Fruit fly (Drosophila melanogaster) whole organism, pupa: ENCODE results near the gene CG6403.

Experiments
- CG13204 ChIP-seq: fragments of 200-800 bp; sonication (Bioruptor generic); optimal IDR thresholded peaks from 2 replicates; lab custom pipeline; 2018; ENCODE audit warnings: missing biosample characterization, mild to moderate bottlenecking, missing genetic modification characterization, moderate library complexity
- CG15710 ChIP-seq: fragments of 200-800 bp; sonication (Bioruptor generic); optimal IDR thresholded peaks from 2 replicates; lab custom pipeline; 2018; ENCODE audit warnings: missing biosample characterization, mild to moderate bottlenecking, missing genetic modification characterization, moderate library complexity
- CG17806 ChIP-seq: fragments of 200-800 bp; sonication (Bioruptor generic); optimal IDR thresholded peaks from 2 replicates; lab custom pipeline; 2018; ENCODE audit warnings: missing biosample characterization, mild to moderate bottlenecking, missing genetic modification characterization, moderate library complexity
- CG34367 ChIP-seq: fragments of 200-800 bp; sonication (Bioruptor generic); optimal IDR thresholded peaks from 2 replicates; lab custom pipeline; 2018; ENCODE audit warnings: missing biosample characterization, mild to moderate bottlenecking, missing genetic modification characterization
- CG8159 ChIP-seq: fragments of 200-800 bp; sonication (Bioruptor generic); optimal IDR thresholded peaks from 3 replicates; lab custom pipeline; 2018; ENCODE audit warnings: missing biosample characterization, mild to moderate bottlenecking, missing genetic modification characterization, moderate library complexity
- CG9948 ChIP-seq: fragments of 200-800 bp; sonication (Bioruptor generic); optimal IDR thresholded peaks from 2 replicates; lab custom pipeline; 2018; ENCODE audit warnings: missing biosample characterization, mild to moderate bottlenecking, missing genetic modification characterization, moderate library complexity
- EcR ChIP-seq: fragments of 200-800 bp; sonication (Bioruptor generic); optimal IDR thresholded peaks from 3 replicates; lab custom pipeline; 2019; ENCODE audit warnings: missing biosample characterization, missing genetic modification characterization, mild to moderate bottlenecking, moderate library complexity, missing genetic modification reagents
- Pif1A ChIP-seq: fragments of 200-800 bp; sonication (Bioruptor generic); optimal IDR thresholded peaks from 3 replicates; lab custom pipeline; 2016; ENCODE audit warnings: missing biosample characterization, missing genetic modification characterization
- Snoo ChIP-seq: fragments of 200-800 bp; sonication (Bioruptor generic); optimal IDR thresholded peaks from 3 replicates; lab custom pipeline; 2017; ENCODE audit warnings: missing biosample characterization, mild to moderate bottlenecking, missing genetic modification characterization, inconsistent platforms
- gl ChIP-seq: fragments of 200-800 bp; sonication (Bioruptor generic); optimal IDR thresholded peaks from 2 replicates; lab custom pipeline; 2018; ENCODE audit warnings: missing biosample characterization, mild to moderate bottlenecking, missing genetic modification characterization

The CG6403 gene

dm6 chr3R:26693490-26693889 lies 42.6 kb downstream of the CG6403 start, which contains the start of gene TwdlQ:
TwdlQ (minus strand) TSS chr3R:26693590.
- no peak for TF ChIP-seq Snoo
- TF ChIP-seq CG8159, result no peak
- no peak for TF ChIP-seq CG13204 (GFP tag; lab: Kevin White, UChicago)
- TF ChIP-seq Pif1A (GFP tag; lab: Kevin White, UChicago), result no peak
- TF ChIP-seq CG9948 (tag; lab: Kevin White, UChicago), result no peak
- no peak for TF ChIP-seq gl
- TF ChIP-seq CG34367, result no peak
- no peak for TF ChIP-seq CG15710 (tag; lab: Kevin White, UChicago)

DNA sequence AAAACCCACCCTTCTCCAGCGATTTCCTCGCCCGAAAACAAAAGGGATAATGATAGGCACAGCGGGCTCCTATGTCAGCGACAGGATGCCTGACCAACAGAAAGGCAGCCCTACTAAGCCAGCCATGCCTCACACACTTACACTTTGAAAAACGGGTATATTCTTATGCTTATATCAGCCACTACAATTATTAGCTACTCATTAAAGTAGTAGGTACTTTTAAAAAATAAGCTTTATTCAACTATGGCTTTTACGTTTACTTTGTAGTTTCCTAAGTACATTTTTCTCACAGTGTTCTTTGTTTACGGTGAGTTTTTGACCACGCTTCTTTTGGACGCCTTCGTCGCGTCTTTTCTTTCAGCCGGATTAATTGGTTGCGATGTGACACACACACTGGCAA lies 45.9 kb downstream of the CG6403 start:
- TF ChIP-seq CG17806, result no peak
- no peak for TF ChIP-seq EcR (GFP tag; lab: Kevin White, UChicago)
